Fruit fly (Drosophila melanogaster) whole organism, adult: Measurements from ENCODE around the gene CG8774.

Source experiments
- CG14711 ChIP-seq: fragments of 200-800 bp; sonication (Bioruptor generic); optimal IDR thresholded peaks from 2 replicates; lab custom pipeline; 2018; ENCODE audit warnings: missing biosample characterization, mild to moderate bottlenecking, missing genetic modification characterization, moderate library complexity
- CG1620 ChIP-seq: fragments of 200-800 bp; sonication (Bioruptor generic); optimal IDR thresholded peaks from 2 replicates; lab custom pipeline; 2016; ENCODE audit warnings: missing biosample characterization, missing genetic modification characterization
- CG5204 ChIP-seq: fragments of 200-800 bp; sonication (Bioruptor generic); optimal IDR thresholded peaks from 2 replicates; lab custom pipeline; 2016; ENCODE audit warnings: missing biosample characterization, missing genetic modification characterization
- Hr96 ChIP-seq: fragments of 200-800 bp; sonication (Bioruptor generic); optimal IDR thresholded peaks from 2 replicates; lab custom pipeline; 2016; ENCODE audit warnings: missing biosample characterization, missing genetic modification characterization
- cic ChIP-seq: fragments of 200-800 bp; sonication (Bioruptor generic); optimal IDR thresholded peaks from 2 replicates; lab custom pipeline; 2017; ENCODE audit warnings: missing biosample characterization, mild to moderate bottlenecking, missing genetic modification characterization, moderate library complexity

DNA sequence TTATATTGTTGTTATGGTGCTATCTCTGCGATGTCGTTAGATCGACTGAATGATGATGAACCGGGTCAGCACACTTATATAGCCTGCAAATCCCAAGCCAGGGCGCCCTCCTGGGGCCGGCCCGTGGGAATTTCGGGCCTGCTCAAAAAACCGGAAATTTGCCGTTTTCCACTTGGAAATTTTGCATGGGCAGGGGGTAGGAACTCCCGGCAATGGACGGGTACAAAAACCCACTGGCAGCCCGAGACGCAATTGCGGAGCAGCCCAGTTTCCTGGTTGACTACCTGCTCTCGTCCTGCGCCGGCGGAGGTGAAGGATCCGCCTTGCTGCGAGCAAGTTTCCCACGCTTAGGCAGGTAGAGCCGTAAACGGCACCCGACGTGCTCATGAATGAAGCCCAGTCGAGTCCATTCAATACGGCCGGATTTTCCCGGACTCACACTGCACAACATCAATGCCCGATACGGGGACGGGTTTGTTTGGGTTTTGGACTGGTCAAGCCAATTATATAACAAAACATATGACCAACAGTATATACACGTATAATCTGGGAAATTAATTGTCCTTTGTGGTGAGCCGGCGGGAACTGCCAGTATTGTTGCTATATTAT, 5.3 kb upstream of the CG8774 start, which contains the start of gene wntD:
- TF ChIP-seq Hr96 (GFP tag; lab: Kevin White, UChicago) (no peak), cic (GFP tag; lab: Kevin White, UChicago) (no peak), CG1620 (GFP tag; lab: Kevin White, UChicago) (no peak), CG14711 (tag; lab: Kevin White, UChicago) (no peak), CG5204 (GFP tag; lab: Kevin White, UChicago) (no peak)
